Worm (Caenorhabditis elegans) whole organism, L2 larva: Measurements from ENCODE around the gene scl-3.

Experiments used
- R02D3.7 ChIP-seq: fragments of 150-350 bp; optimal IDR thresholded peaks from 2 replicates; lab custom pipeline; 2014; ENCODE audit warnings: missing biosample characterization, missing genetic modification characterization
- ZK546.5 ChIP-seq: sonication (generic microtip); optimal IDR thresholded peaks from 2 replicates; lab custom pipeline; 2017; ENCODE audit warnings: missing biosample characterization, missing genetic modification characterization
- ama-1 ChIP-seq: fragments of 150-350 bp; optimal IDR thresholded peaks from 2 replicates; lab custom pipeline; 2018; ENCODE audit warnings: inconsistent platforms
- ceh-82 ChIP-seq: fragments of 150-350 bp; optimal IDR thresholded peaks from 2 replicates; lab custom pipeline; 2014; ENCODE audit warnings: missing biosample characterization, missing genetic modification characterization
- elt-3 ChIP-seq: sonication (generic microtip); optimal IDR thresholded peaks from 2 replicates; lab custom pipeline; 2017; ENCODE audit warnings: missing biosample characterization, missing genetic modification characterization
- nhr-12 ChIP-seq: fragments of 150-350 bp; optimal IDR thresholded peaks from 2 replicates; lab custom pipeline; 2014; ENCODE audit warnings: missing biosample characterization, missing genetic modification characterization
- peb-1 ChIP-seq: fragments of 150-350 bp; optimal IDR thresholded peaks from 2 replicates; lab custom pipeline; 2014; ENCODE audit warnings: missing biosample characterization, missing genetic modification characterization
- skn-1 ChIP-seq: sonication (generic microtip); optimal IDR thresholded peaks from 2 replicates; lab custom pipeline; 2017; ENCODE audit warnings: missing biosample characterization, missing genetic modification characterization
- unc-39 ChIP-seq: fragments of 150-350 bp; optimal IDR thresholded peaks from 2 replicates; lab custom pipeline; 2014; ENCODE audit warnings: missing biosample characterization, missing genetic modification characterization
- unc-62 ChIP-seq: fragments of 150-350 bp; optimal IDR thresholded peaks from 2 replicates; lab custom pipeline; 2014; ENCODE audit warnings: missing biosample characterization, missing genetic modification reagents, missing genetic modification characterization
- zag-1 ChIP-seq: fragments of 150-350 bp; optimal IDR thresholded peaks from 2 replicates; lab custom pipeline; 2014; ENCODE audit warnings: missing biosample characterization, missing genetic modification characterization
- ztf-4 ChIP-seq: fragments of 150-350 bp; optimal IDR thresholded peaks from 2 replicates; lab custom pipeline; 2014; ENCODE audit warnings: missing biosample characterization, missing genetic modification characterization

- TF ChIP-seq nhr-12 (tag; lab: Kevin White, UChicago) (no peak), R02D3.7 (tag; lab: Kevin White, UChicago) (no peak), unc-62 (GFP tag; lab: Kevin White, UChicago) (no peak), ama-1 (lab: Kevin White, UChicago) (no peak), unc-39 (no peak), ztf-4 (tag; lab: Kevin White, UChicago) (no peak), peb-1 (no peak), elt-3 (tag; lab: Kevin White, UChicago) (no peak), zag-1 (tag; lab: Kevin White, UChicago) (no peak), ZK546.5 (tag; lab: Kevin White, UChicago) (no peak), ceh-82 (no peak), skn-1 (tag; lab: Kevin White, UChicago) (no peak)
Measured at ce11 chrIV:13086705-13087104, 27.3 kb downstream of the scl-3 start, which contains the start of gene spin-2.
